Worm (Caenorhabditis elegans): ENCODE results near the gene panl-3.
A peak's percentile ranks its signal among the peaks of the same experiment; 100 is the strongest.

The panl-3 gene

ce11 chrIII:9775916-9776315 lies 42.9 kb upstream of the panl-3 start:
- TF ChIP-seq tbx-2 (tag; optimal IDR thresholded peaks at IDR 0.05) (no peak), nhr-232 (tag; optimal IDR thresholded peaks at IDR 0.05) (no peak), ets-4 (tag; optimal IDR thresholded peaks at IDR 0.05) (no peak), ceh-18 (tag; optimal IDR thresholded peaks at IDR 0.05) (no peak), pax-1 (tag; optimal IDR thresholded peaks at IDR 0.05) (no peak), nhr-11 (tag; optimal IDR thresholded peaks at IDR 0.05) (no peak), ceh-34 (tag; optimal IDR thresholded peaks at IDR 0.05) (no peak), C08G9.2 (tag; optimal IDR thresholded peaks at IDR 0.05) (no peak), zip-5 (tag; optimal IDR thresholded peaks at IDR 0.05) (no peak), fax-1 (tag; optimal IDR thresholded peaks at IDR 0.05) (no peak), C38D4.7 (GFP tag; optimal IDR thresholded peaks at IDR 0.05) (no peak), ceh-19 (GFP tag; optimal IDR thresholded peaks at IDR 0.05) (no peak), T23F11.4 (GFP tag; optimal IDR thresholded peaks at IDR 0.05) (no peak), sdc-2 (tag; optimal IDR thresholded peaks at IDR 0.05) (no peak), K09A11.1 (tag; optimal IDR thresholded peaks at IDR 0.05; ENCODE audit: insufficient read depth) (no peak)

DNA sequence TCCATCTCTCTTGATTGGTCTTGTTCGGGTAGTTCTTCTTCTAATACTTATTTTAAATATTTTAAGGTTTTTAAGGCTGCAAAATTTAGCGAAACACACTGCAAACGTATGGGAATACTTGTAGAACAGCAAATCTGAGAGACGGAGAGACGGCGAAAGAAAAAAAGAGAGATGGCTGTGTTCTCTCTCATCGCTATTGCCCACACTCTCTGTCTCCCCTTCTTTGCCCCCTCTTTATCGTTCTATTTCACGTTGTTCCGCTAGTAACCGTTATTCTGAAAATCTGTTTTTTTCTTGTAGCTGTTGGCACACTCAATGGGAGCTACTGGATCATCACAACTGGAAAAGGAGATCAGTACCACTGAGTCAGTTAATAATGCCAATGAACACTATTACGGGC lies 42.5 kb upstream of the panl-3 start, which contains the start of gene usp-46:
TSS of gene usp-46 (plus strand) at position 301 of the 400 bp plus-strand sequence.
- TF ChIP-seq ceh-31 (tag; optimal IDR thresholded peaks at IDR 0.05) (peak; percentile 16), C08G9.2 (tag; optimal IDR thresholded peaks at IDR 0.05) (no peak), pax-1 (tag; optimal IDR thresholded peaks at IDR 0.05) (peak; percentile 43), Y22D7AL.16 (tag; optimal IDR thresholded peaks at IDR 0.05) (no peak)

DNA sequence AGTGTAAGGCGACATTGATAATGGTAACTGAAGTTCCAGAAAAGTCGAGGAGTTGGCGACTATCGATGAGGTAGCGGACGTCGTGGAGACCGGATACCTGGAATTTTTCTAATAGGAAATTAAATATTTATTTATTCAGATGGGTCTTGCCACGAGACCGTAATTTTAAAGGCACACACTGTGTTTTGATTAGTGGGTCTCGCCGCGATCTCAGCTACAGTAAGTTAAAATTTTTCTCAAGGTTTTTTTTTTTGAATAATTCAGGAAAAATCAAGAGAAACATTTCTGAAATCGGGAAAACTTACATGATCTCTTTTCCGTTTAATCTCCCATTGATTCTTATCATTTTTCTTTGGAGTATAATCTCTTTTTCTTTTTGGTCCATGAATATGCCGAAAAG lies 39.8 kb upstream of the panl-3 start:
- TF ChIP-seq nhr-232 (tag; optimal IDR thresholded peaks at IDR 0.05), result no peak
- no peak for TF ChIP-seq nhr-11 (tag; optimal IDR thresholded peaks at IDR 0.05)
- TF ChIP-seq rnt-1 (tag; optimal IDR thresholded peaks at IDR 0.05), result no peak
- TF ChIP-seq Y22D7AL.16 (tag; optimal IDR thresholded peaks at IDR 0.05), result no peak
- TF ChIP-seq ceh-48 (tag; optimal IDR thresholded peaks at IDR 0.05), result no peak
- TF ChIP-seq npax-4 (tag; optimal IDR thresholded peaks at IDR 0.05), result no peak
- no peak for TF ChIP-seq ceh-19 (GFP tag; optimal IDR thresholded peaks at IDR 0.05)
- no peak for TF ChIP-seq hlh-8 (tag; optimal IDR thresholded peaks at IDR 0.05)
- TF ChIP-seq ceh-18 (tag; optimal IDR thresholded peaks at IDR 0.05), result no peak
- no peak for TF ChIP-seq pat-9 (tag; optimal IDR thresholded peaks at IDR 0.05)
- TF ChIP-seq che-1 (tag; optimal IDR thresholded peaks at IDR 0.05), result no peak
- TF ChIP-seq lin-11 (tag; optimal IDR thresholded peaks at IDR 0.05), result no peak
- no peak for TF ChIP-seq fkh-10 (GFP tag; optimal IDR thresholded peaks at IDR 0.05)
- TF ChIP-seq fkh-6 (tag; optimal IDR thresholded peaks at IDR 0.05), result no peak
- no peak for TF ChIP-seq unc-86 (tag; optimal IDR thresholded peaks at IDR 0.05)

- TF ChIP-seq unc-55 (GFP tag; optimal IDR thresholded peaks at IDR 0.05) (no peak), ceh-18 (tag; optimal IDR thresholded peaks at IDR 0.05) (no peak), C38D4.7 (GFP tag; optimal IDR thresholded peaks at IDR 0.05) (no peak), fkh-6 (tag; optimal IDR thresholded peaks at IDR 0.05) (no peak), sdc-2 (tag; optimal IDR thresholded peaks at IDR 0.05) (no peak), pat-9 (tag; optimal IDR thresholded peaks at IDR 0.05) (no peak), pqm-1 (tag; optimal IDR thresholded peaks at IDR 0.05) (no peak), ceh-24 (tag; optimal IDR thresholded peaks at IDR 0.05) (no peak), lim-6 (tag; optimal IDR thresholded peaks at IDR 0.05) (no peak), pros-1 (tag; optimal IDR thresholded peaks at IDR 0.05) (no peak), lin-11 (tag; optimal IDR thresholded peaks at IDR 0.05) (no peak), dve-1 (tag; optimal IDR thresholded peaks at IDR 0.05) (no peak)
Observed at ce11 chrIII:9780254-9780653, 38.6 kb upstream of the panl-3 start, which contains the start of gene sqv-3. sqv-3 (minus strand) TSS chrIII:9780354.

DNA sequence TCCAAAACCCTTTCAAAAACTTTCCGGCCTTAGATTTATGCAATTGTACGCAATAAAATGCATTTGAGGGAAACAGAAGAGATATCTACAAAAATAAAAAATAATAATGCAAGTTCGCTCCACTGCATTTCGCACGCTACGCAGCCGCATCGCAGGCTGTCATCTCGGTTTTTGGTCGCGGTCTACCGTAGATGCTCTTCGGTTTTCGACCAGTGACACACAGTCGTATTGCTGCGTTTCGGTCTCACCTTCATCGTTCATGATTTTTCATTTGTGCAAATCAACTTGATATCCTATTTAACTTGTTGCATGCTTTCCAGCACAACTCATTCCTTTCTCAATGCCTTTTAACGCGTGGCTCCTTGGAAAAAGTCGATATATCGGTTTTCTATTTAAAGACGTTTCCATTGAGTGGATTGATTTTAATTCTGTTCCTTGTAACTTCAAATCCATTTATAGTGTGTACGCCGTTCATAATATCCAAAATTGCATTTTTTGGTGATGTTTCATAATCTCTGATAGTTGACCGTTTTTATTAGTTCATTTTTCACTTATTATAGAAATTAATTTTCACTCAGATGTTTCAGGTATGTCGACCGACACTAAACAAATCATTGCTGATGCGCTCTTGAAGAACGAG lies 38.1 kb upstream of the panl-3 start, which contains the start of gene vha-1:
TSS of gene vha-1 (plus strand) at position 590 of the 640 bp plus-strand sequence.
- TF ChIP-seq elt-2 (tag; optimal IDR thresholded peaks at IDR 0.05) (peak; percentile 39), K09A11.1 (tag; optimal IDR thresholded peaks at IDR 0.05; ENCODE audit: insufficient read depth) (peak; percentile 15), ttx-3 (tag; optimal IDR thresholded peaks at IDR 0.05) (peak; percentile 2), fkh-10 (GFP tag; optimal IDR thresholded peaks at IDR 0.05) (no peak), pat-9 (tag; optimal IDR thresholded peaks at IDR 0.05) (no peak), tbx-2 (tag; optimal IDR thresholded peaks at IDR 0.05) (peak; percentile 65), che-1 (tag; optimal IDR thresholded peaks at IDR 0.05) (no peak), nfya-1 (tag; optimal IDR thresholded peaks at IDR 0.05) (peak; percentile 82), ceh-18 (tag; optimal IDR thresholded peaks at IDR 0.05) (peak; percentile 52), rnt-1 (tag; optimal IDR thresholded peaks at IDR 0.05) (peak; percentile 55), ceh-30 (tag; optimal IDR thresholded peaks at IDR 0.05) (peak; percentile 26), ets-4 (tag; optimal IDR thresholded peaks at IDR 0.05) (peak; percentile 14), unc-42 (tag; optimal IDR thresholded peaks at IDR 0.05) (peak; percentile 44), ztf-16 (tag; optimal IDR thresholded peaks at IDR 0.05) (no peak), hlh-30 (tag; optimal IDR thresholded peaks at IDR 0.05; ENCODE audit: insufficient read depth) (peak; percentile 26), ceh-6 (GFP tag; optimal IDR thresholded peaks at IDR 0.05) (no peak), pros-1 (tag; optimal IDR thresholded peaks at IDR 0.05) (no peak), nhr-232 (tag; optimal IDR thresholded peaks at IDR 0.05) (no peak), unc-86 (tag; optimal IDR thresholded peaks at IDR 0.05) (peak; percentile 40), ama-1 (optimal IDR thresholded peaks at IDR 0.05) (peak; percentile 24), ceh-22 (tag; optimal IDR thresholded peaks at IDR 0.05) (no peak)

Measured in whole organism, late embryonic.